In genomic region chr3L:1117591-1117990, dm6 we compare ENCODE assay signal across 2 fruit fly cellular contexts.
TF ChIP-seq lines count a peak whose summit lies in the region.

No protein-coding gene starts in this region.

- no peak for TF ChIP-seq CTCF in whole organism, embryonic (GFP tag; optimal IDR thresholded peaks at IDR 0.05; lab: Kevin White, UChicago)

TF ChIP-seq in whole organism, embryonic, 481 proteins besides CTCF, POLR2A, EP300 and RAD21:
- TF ChIP-seq CG2199 (GFP tag; IDR thresholded peaks at IDR 0.05; lab: Robert Waterston, UW) (peak; percentile 73), tll (GFP tag; optimal IDR thresholded peaks at IDR 0.05; lab: Kevin White, UChicago) (no peak), sens (GFP tag; lab: Kevin White, UChicago) (peak; percentile 37), HLH54F (GFP tag; optimal IDR thresholded peaks at IDR 0.05; lab: Kevin White, UChicago) (no peak), CG30020 (tag; optimal IDR thresholded peaks at IDR 0.05; lab: Kevin White, UChicago) (no peak), Ada2b (GFP tag; IDR thresholded peaks at IDR 0.05; lab: Robert Waterston, UW) (no peak), CG12744 (GFP tag; optimal IDR thresholded peaks at IDR 0.05; lab: Kevin White, UChicago) (no peak), gem (tag; optimal IDR thresholded peaks at IDR 0.05; lab: Kevin White, UChicago) (no peak), gsb-n (tag; optimal IDR thresholded peaks at IDR 0.05; lab: Kevin White, UChicago) (no peak), chm (GFP tag; IDR thresholded peaks at IDR 0.05; lab: Robert Waterston, UW) (0 out of 2 replicates have a peak, but pooled peaks have one; percentile 28), pros (GFP tag; optimal IDR thresholded peaks at IDR 0.05; lab: Kevin White, UChicago) (peak; percentile 65), crol (GFP tag; IDR thresholded peaks at IDR 0.05; lab: Robert Waterston, UW) (peak; percentile 52)

TF ChIP-seq in whole organism, prepupa, 60 proteins besides CTCF, POLR2A, EP300 and RAD21:
- no peak for TF ChIP-seq Sox14 (GFP tag; optimal IDR thresholded peaks at IDR 0.05; lab: Kevin White, UChicago)
- TF ChIP-seq Eip78C (GFP tag; lab: Kevin White, UChicago): no peak
- no peak for TF ChIP-seq CG11294 (GFP tag; IDR thresholded peaks at IDR 0.05; lab: Robert Waterston, UW)
- no peak for TF ChIP-seq CG6808 (GFP tag; optimal IDR thresholded peaks at IDR 0.05; lab: Kevin White, UChicago)
- TF ChIP-seq fkh (GFP tag; optimal IDR thresholded peaks at IDR 0.05; lab: Kevin White, UChicago): peak; percentile 40
